ENCODE assay signal across 1 fruit fly cellular context in genomic region chr3L:16803708-16804350, dm6.
A peak's percentile ranks its signal among the peaks of the same experiment; 100 is the strongest.
TF ChIP-seq lines count a peak whose summit lies in the region.

No protein-coding gene starts in this region.

TF ChIP-seq in whole organism, embryonic, 481 proteins besides CTCF, POLR2A, EP300 and RAD21 (continued from another document):
- no peak for TF ChIP-seq lov (optimal IDR thresholded peaks at IDR 0.05; lab: Kevin White, UChicago)
- peak; percentile 69; the same call in 1 of the 3 replicates for TF ChIP-seq lov (GFP tag; IDR thresholded peaks at IDR 0.05; lab: Robert Waterston, UW)
- TF ChIP-seq bsh (GFP tag; optimal IDR thresholded peaks at IDR 0.05; lab: Kevin White, UChicago), result peak in 1 of 2 experiments; percentile 42
- TF ChIP-seq CG2678 (tag; optimal IDR thresholded peaks at IDR 0.05; lab: Kevin White, UChicago), result peak; percentile 77
- TF ChIP-seq Rfx (GFP tag; IDR thresholded peaks at IDR 0.05; lab: Robert Waterston, UW), result peak; percentile 51; the same call in 1 of the 2 replicates
- TF ChIP-seq salm (tag; optimal IDR thresholded peaks at IDR 0.05; lab: Kevin White, UChicago), result peak; percentile 32
- peak; percentile 58 for TF ChIP-seq Asciz (GFP tag; optimal IDR thresholded peaks at IDR 0.05; lab: Kevin White, UChicago)
- TF ChIP-seq Sox102F (GFP tag; optimal IDR thresholded peaks at IDR 0.05; lab: Kevin White, UChicago), result no peak
- peak; percentile 48 for TF ChIP-seq onecut (GFP tag; IDR thresholded peaks at IDR 0.05; lab: Robert Waterston, UW)
- TF ChIP-seq cad (GFP tag; optimal IDR thresholded peaks at IDR 0.05; lab: Kevin White, UChicago), result peak; percentile 59
- peak; percentile 63 for TF ChIP-seq corto (GFP tag; optimal IDR thresholded peaks at IDR 0.05; lab: Kevin White, UChicago)
- TF ChIP-seq CG31441 (GFP tag; IDR thresholded peaks at IDR 0.05; lab: Robert Waterston, UW), result peak; percentile 54
- TF ChIP-seq gcm (GFP tag; optimal IDR thresholded peaks at IDR 0.05; lab: Kevin White, UChicago), result peak; percentile 38
- peak; percentile 47; the same call in 1 of the 3 replicates for TF ChIP-seq Dbx (GFP tag; IDR thresholded peaks at IDR 0.05; lab: Robert Waterston, UW)
- peak; percentile 6 for TF ChIP-seq CG17186 (GFP tag; optimal IDR thresholded peaks at IDR 0.05; lab: Kevin White, UChicago)
- TF ChIP-seq CG6254 (GFP tag; optimal IDR thresholded peaks at IDR 0.05; lab: Kevin White, UChicago), result peak; percentile 66
- peak; percentile 60 for TF ChIP-seq sqz (GFP tag; optimal IDR thresholded peaks at IDR 0.05; lab: Kevin White, UChicago)
- peak; percentile 30; the same call in 1 of the 2 replicates for TF ChIP-seq CG3847 (GFP tag; IDR thresholded peaks at IDR 0.05; lab: Robert Waterston, UW)
- peak; percentile 36 for TF ChIP-seq HmgZ (tag; optimal IDR thresholded peaks at IDR 0.05; lab: Kevin White, UChicago)
- TF ChIP-seq sd (tag; optimal IDR thresholded peaks at IDR 0.05; lab: Kevin White, UChicago), result peak; percentile 43
- TF ChIP-seq CG18599 (GFP tag; optimal IDR thresholded peaks at IDR 0.05; lab: Kevin White, UChicago), result peak; percentile 50
- TF ChIP-seq wek (GFP tag; optimal IDR thresholded peaks at IDR 0.05; lab: Kevin White, UChicago), result peak; percentile 37
- peak; percentile 44 for TF ChIP-seq Fer2 (tag; optimal IDR thresholded peaks at IDR 0.05; lab: Kevin White, UChicago)
- TF ChIP-seq HHEX (GFP tag; optimal IDR thresholded peaks at IDR 0.05; lab: Kevin White, UChicago), result peak; percentile 59
- peak; percentile 19 for TF ChIP-seq kni (GFP tag; optimal IDR thresholded peaks at IDR 0.05; lab: Kevin White, UChicago)
- TF ChIP-seq CG34376 (GFP tag; optimal IDR thresholded peaks at IDR 0.05; lab: Kevin White, UChicago), result peak; percentile 75
- TF ChIP-seq btn (GFP tag; optimal IDR thresholded peaks at IDR 0.05; lab: Kevin White, UChicago), result peak; percentile 24
- TF ChIP-seq CG8388 (GFP tag; optimal IDR thresholded peaks at IDR 0.05; lab: Kevin White, UChicago), result peak; percentile 32
- TF ChIP-seq dpn (GFP tag; optimal IDR thresholded peaks at IDR 0.05; lab: Kevin White, UChicago), result no peak
- TF ChIP-seq CG15514 (GFP tag; optimal IDR thresholded peaks at IDR 0.05; lab: Kevin White, UChicago), result peak; percentile 53
- peak; percentile 76 for TF ChIP-seq CG13894 (tag; optimal IDR thresholded peaks at IDR 0.05; lab: Kevin White, UChicago)
- peak; percentile 27 for TF ChIP-seq Fer3 (tag; optimal IDR thresholded peaks at IDR 0.05; lab: Kevin White, UChicago)
- 0 out of 3 replicates have a peak, but pooled peaks have one; percentile 24 for TF ChIP-seq dysf (GFP tag; IDR thresholded peaks at IDR 0.05; lab: Robert Waterston, UW)
- 0 out of 2 replicates have a peak, but pooled peaks have one; percentile 29 for TF ChIP-seq CG14441 (GFP tag; IDR thresholded peaks at IDR 0.05; lab: Robert Waterston, UW)
- TF ChIP-seq Hr51 (GFP tag; optimal IDR thresholded peaks at IDR 0.05; lab: Kevin White, UChicago), result peak in 1 of 2 experiments; percentile 60
- peak; percentile 75 for TF ChIP-seq cwo (GFP tag; optimal IDR thresholded peaks at IDR 0.05; lab: Kevin White, UChicago)
- no peak for TF ChIP-seq CG30403 (GFP tag; optimal IDR thresholded peaks at IDR 0.05; lab: Kevin White, UChicago)
- peak; percentile 38 for TF ChIP-seq CG18262 (tag; optimal IDR thresholded peaks at IDR 0.05; lab: Kevin White, UChicago)
- peak; percentile 85 for TF ChIP-seq CG12071 (GFP tag; optimal IDR thresholded peaks at IDR 0.05; lab: Kevin White, UChicago)
- peak; percentile 23 for TF ChIP-seq CG8281 (tag; optimal IDR thresholded peaks at IDR 0.05; lab: Kevin White, UChicago)
- no peak for TF ChIP-seq ind (GFP tag; optimal IDR thresholded peaks at IDR 0.05; lab: Kevin White, UChicago)
- TF ChIP-seq ftz-f1 (GFP tag; optimal IDR thresholded peaks at IDR 0.05; lab: Kevin White, UChicago), result peak; percentile 7
- peak; percentile 63 for TF ChIP-seq Vsx1 (GFP tag; optimal IDR thresholded peaks at IDR 0.05; lab: Kevin White, UChicago)
- peak; percentile 61 for TF ChIP-seq rib (GFP tag; IDR thresholded peaks at IDR 0.05; lab: Robert Waterston, UW)
- TF ChIP-seq CG8290 (GFP tag; optimal IDR thresholded peaks at IDR 0.05; lab: Kevin White, UChicago), result no peak
- TF ChIP-seq CG8290 (tag; optimal IDR thresholded peaks at IDR 0.05; lab: Kevin White, UChicago), result peak in 1 of 2 experiments; percentile 55
- TF ChIP-seq stc (GFP tag; IDR thresholded peaks at IDR 0.05; lab: Robert Waterston, UW), result peak; percentile 31; the same call in 1 of the 2 replicates
- TF ChIP-seq NC2β (GFP tag; optimal IDR thresholded peaks at IDR 0.05; lab: Kevin White, UChicago), result no peak
- no peak for TF ChIP-seq jumu (GFP tag; optimal IDR thresholded peaks at IDR 0.05; lab: Kevin White, UChicago)
- TF ChIP-seq CG9817 (tag; optimal IDR thresholded peaks at IDR 0.05; lab: Kevin White, UChicago), result peak; percentile 10
- peak; percentile 30; the same call in 1 of the 2 replicates for TF ChIP-seq Xrp1 (GFP tag; IDR thresholded peaks at IDR 0.05; lab: Robert Waterston, UW)
- TF ChIP-seq D19A (tag; optimal IDR thresholded peaks at IDR 0.05; lab: Kevin White, UChicago), result peak; percentile 16
- no peak for TF ChIP-seq E2f2 (GFP tag; IDR thresholded peaks at IDR 0.05; lab: Robert Waterston, UW)
- no peak for TF ChIP-seq phol (tag; optimal IDR thresholded peaks at IDR 0.05; lab: Kevin White, UChicago)
- TF ChIP-seq Pdp1 (GFP tag; optimal IDR thresholded peaks at IDR 0.05; lab: Kevin White, UChicago), result peak in 1 of 2 experiments; percentile 54
- TF ChIP-seq Blimp-1 (GFP tag; optimal IDR thresholded peaks at IDR 0.05; lab: Kevin White, UChicago), result peak; percentile 4
- TF ChIP-seq CG8478 (optimal IDR thresholded peaks at IDR 0.05; lab: Kevin White, UChicago), result no peak
- peak; percentile 93 for TF ChIP-seq Med (GFP tag; lab: Kevin White, UChicago)
- 0 out of 2 replicates have a peak, but pooled peaks have one; percentile 10 for TF ChIP-seq CG4360 (GFP tag; IDR thresholded peaks at IDR 0.05; lab: Robert Waterston, UW)
- TF ChIP-seq nerfin-1 (tag; optimal IDR thresholded peaks at IDR 0.05; lab: Kevin White, UChicago), result peak; percentile 29
- no peak for TF ChIP-seq CG15696 (tag; optimal IDR thresholded peaks at IDR 0.05; lab: Kevin White, UChicago)
- peak; percentile 34 for TF ChIP-seq Fer1 (GFP tag; optimal IDR thresholded peaks at IDR 0.05; lab: Kevin White, UChicago)
- no peak for TF ChIP-seq chif (GFP tag; optimal IDR thresholded peaks at IDR 0.05; lab: Kevin White, UChicago)
- TF ChIP-seq run (tag; optimal IDR thresholded peaks at IDR 0.05; lab: Kevin White, UChicago), result peak; percentile 27
- TF ChIP-seq sc (optimal IDR thresholded peaks at IDR 0.05; lab: Kevin White, UChicago), result no peak
- no peak for TF ChIP-seq sc (GFP tag; optimal IDR thresholded peaks at IDR 0.05; lab: Kevin White, UChicago)
- peak; percentile 2 for TF ChIP-seq Meics (GFP tag; optimal IDR thresholded peaks at IDR 0.05; lab: Kevin White, UChicago)
- TF ChIP-seq org-1 (GFP tag; optimal IDR thresholded peaks at IDR 0.05; lab: Kevin White, UChicago), result no peak
- TF ChIP-seq fd64A (GFP tag; optimal IDR thresholded peaks at IDR 0.05; lab: Kevin White, UChicago), result peak; percentile 66
- TF ChIP-seq zen2 (GFP tag; IDR thresholded peaks at IDR 0.05; lab: Robert Waterston, UW; ENCODE audit: partially characterized antibody), result no peak
- no peak for TF ChIP-seq CG18619 (GFP tag; optimal IDR thresholded peaks at IDR 0.05; lab: Kevin White, UChicago)
- peak; percentile 46 for TF ChIP-seq kah (GFP tag; optimal IDR thresholded peaks at IDR 0.05; lab: Kevin White, UChicago)
- no peak for TF ChIP-seq pan (optimal IDR thresholded peaks at IDR 0.05; lab: Kevin White, UChicago)
- TF ChIP-seq pan (GFP tag; optimal IDR thresholded peaks at IDR 0.05 in 1 of 2, IDR thresholded peaks at IDR 0.05 in 1 of 2), result peak in 1 of 2 experiments; percentile 40
- TF ChIP-seq sr (GFP tag; IDR thresholded peaks at IDR 0.05; lab: Robert Waterston, UW), result peak; percentile 40; the same call in 1 of the 3 replicates
- peak; percentile 40 for TF ChIP-seq CG15269 (tag; optimal IDR thresholded peaks at IDR 0.05; lab: Kevin White, UChicago)
- TF ChIP-seq CG17568 (GFP tag; optimal IDR thresholded peaks at IDR 0.05; lab: Kevin White, UChicago), result peak; percentile 55
- peak; percentile 6 for TF ChIP-seq gem (tag; optimal IDR thresholded peaks at IDR 0.05; lab: Kevin White, UChicago)
- TF ChIP-seq br (optimal IDR thresholded peaks at IDR 0.05; lab: Kevin White, UChicago), result no peak
- TF ChIP-seq Hr78 (GFP tag; optimal IDR thresholded peaks at IDR 0.05; lab: Kevin White, UChicago), result peak in 1 of 2 experiments; percentile 87
- TF ChIP-seq mirr (GFP tag; optimal IDR thresholded peaks at IDR 0.05; lab: Kevin White, UChicago), result peak; percentile 84
- peak; percentile 18 for TF ChIP-seq CG2875 (GFP tag; optimal IDR thresholded peaks at IDR 0.05; lab: Kevin White, UChicago)
- peak; percentile 27 for TF ChIP-seq grn (GFP tag; optimal IDR thresholded peaks at IDR 0.05; lab: Kevin White, UChicago)
- TF ChIP-seq eve (GFP tag; optimal IDR thresholded peaks at IDR 0.05; lab: Kevin White, UChicago), result no peak
- TF ChIP-seq sug (tag; optimal IDR thresholded peaks at IDR 0.05; lab: Kevin White, UChicago), result peak; percentile 96
- TF ChIP-seq sens-2 (GFP tag; IDR thresholded peaks at IDR 0.05; lab: Robert Waterston, UW), result peak; percentile 66; the same call in 1 of the 2 replicates
- TF ChIP-seq Nf-YA (GFP tag; IDR thresholded peaks at IDR 0.05; lab: Robert Waterston, UW), result peak; percentile 39; the same call in 1 of the 2 replicates
- peak; percentile 56 for TF ChIP-seq CG11504 (tag; optimal IDR thresholded peaks at IDR 0.05; lab: Kevin White, UChicago)
- TF ChIP-seq bcd (GFP tag; optimal IDR thresholded peaks at IDR 0.05; lab: Kevin White, UChicago), result peak; percentile 8
- no peak for TF ChIP-seq esg (GFP tag; conservative IDR thresholded peaks at IDR 0.05; lab: Robert Waterston, UW)
- TF ChIP-seq PHDP (tag; optimal IDR thresholded peaks at IDR 0.05; lab: Kevin White, UChicago), result peak; percentile 46
- TF ChIP-seq CG12769 (tag; optimal IDR thresholded peaks at IDR 0.05; lab: Kevin White, UChicago), result peak; percentile 19
- no peak for TF ChIP-seq CG16863 (GFP tag; optimal IDR thresholded peaks at IDR 0.05; lab: Kevin White, UChicago)
- no peak for TF ChIP-seq CG12659 (GFP tag; optimal IDR thresholded peaks at IDR 0.05; lab: Kevin White, UChicago)
- peak; percentile 69 for TF ChIP-seq crol (GFP tag; IDR thresholded peaks at IDR 0.05; lab: Robert Waterston, UW)
- no peak for TF ChIP-seq tgo (GFP tag; IDR thresholded peaks at IDR 0.05; lab: Robert Waterston, UW)
- peak; percentile 71 for TF ChIP-seq CG3281 (GFP tag; optimal IDR thresholded peaks at IDR 0.05; lab: Kevin White, UChicago)
- peak; percentile 47; the same call in 1 of the 2 replicates for TF ChIP-seq CG11696 (GFP tag; IDR thresholded peaks at IDR 0.05; lab: Robert Waterston, UW)
- no peak for TF ChIP-seq CG11085 (GFP tag; IDR thresholded peaks at IDR 0.05; lab: Robert Waterston, UW)
- 0 out of 2 replicates have a peak, but pooled peaks have one; percentile 15 for TF ChIP-seq ara (GFP tag; IDR thresholded peaks at IDR 0.05; lab: Robert Waterston, UW)
- no peak for TF ChIP-seq CG3838 (GFP tag; optimal IDR thresholded peaks at IDR 0.05; lab: Kevin White, UChicago)
- peak; percentile 66 for TF ChIP-seq unpg (GFP tag; optimal IDR thresholded peaks at IDR 0.05; lab: Kevin White, UChicago)
- TF ChIP-seq CG10274 (GFP tag; optimal IDR thresholded peaks at IDR 0.05; lab: Kevin White, UChicago), result peak; percentile 9
- no peak for TF ChIP-seq sima (GFP tag; optimal IDR thresholded peaks at IDR 0.05; lab: Kevin White, UChicago)
- peak; percentile 61 for TF ChIP-seq dmrt99B (tag; optimal IDR thresholded peaks at IDR 0.05; lab: Kevin White, UChicago)
- TF ChIP-seq CHES-1-like (GFP tag; optimal IDR thresholded peaks at IDR 0.05; lab: Kevin White, UChicago), result no peak
- no peak for TF ChIP-seq CG13424 (tag; optimal IDR thresholded peaks at IDR 0.05; lab: Kevin White, UChicago)
- TF ChIP-seq CG6791 (GFP tag; IDR thresholded peaks at IDR 0.05; lab: Robert Waterston, UW; ENCODE audit: partially characterized antibody), result no peak
- peak; percentile 46; the same call in 1 of the 2 replicates for TF ChIP-seq Awh (GFP tag; IDR thresholded peaks at IDR 0.05; lab: Robert Waterston, UW)
- TF ChIP-seq Ets97D (GFP tag; optimal IDR thresholded peaks at IDR 0.05; lab: Kevin White, UChicago), result no peak
- TF ChIP-seq ATbp (GFP tag; optimal IDR thresholded peaks at IDR 0.05; lab: Kevin White, UChicago), result peak; percentile 67
- no peak for TF ChIP-seq CG14710 (tag; optimal IDR thresholded peaks at IDR 0.05; lab: Kevin White, UChicago)
- TF ChIP-seq trh (GFP tag; optimal IDR thresholded peaks at IDR 0.05; lab: Kevin White, UChicago), result no peak
- peak; percentile 72 for TF ChIP-seq lab (GFP tag; optimal IDR thresholded peaks at IDR 0.05; lab: Kevin White, UChicago)
- TF ChIP-seq nmo (GFP tag; optimal IDR thresholded peaks at IDR 0.05; lab: Kevin White, UChicago), result peak; percentile 11
- TF ChIP-seq Gsc (GFP tag; IDR thresholded peaks at IDR 0.05; lab: Robert Waterston, UW), result no peak
- peak; percentile 68 for TF ChIP-seq MTF-1 (GFP tag; optimal IDR thresholded peaks at IDR 0.05; lab: Kevin White, UChicago; ENCODE audit: borderline replicate concordance)
- peak; percentile 5 for TF ChIP-seq trem (tag; optimal IDR thresholded peaks at IDR 0.05; lab: Kevin White, UChicago)
- peak; percentile 62 for TF ChIP-seq Ets65A (GFP tag; lab: Kevin White, UChicago)
- no peak for TF ChIP-seq Drgx (GFP tag; IDR thresholded peaks at IDR 0.05; lab: Robert Waterston, UW)
- no peak for TF ChIP-seq slp2 (GFP tag; optimal IDR thresholded peaks at IDR 0.05; lab: Kevin White, UChicago)
- no peak for TF ChIP-seq slbo (GFP tag; IDR thresholded peaks at IDR 0.05; lab: Robert Waterston, UW)
- peak; percentile 38 for TF ChIP-seq CG10979 (tag; optimal IDR thresholded peaks at IDR 0.05; lab: Kevin White, UChicago)
- peak; percentile 66 for TF ChIP-seq schlank (tag; optimal IDR thresholded peaks at IDR 0.05; lab: Kevin White, UChicago)
- peak; percentile 41; the same call in 1 of the 2 replicates for TF ChIP-seq CG5953 (GFP tag; IDR thresholded peaks at IDR 0.05; lab: Robert Waterston, UW)
- 0 out of 3 replicates have a peak, but pooled peaks have one; percentile 46 for TF ChIP-seq CG11456 (GFP tag; IDR thresholded peaks at IDR 0.05; lab: Robert Waterston, UW)
- TF ChIP-seq CG10462 (GFP tag; optimal IDR thresholded peaks at IDR 0.05; lab: Kevin White, UChicago), result no peak
- peak; percentile 25 for TF ChIP-seq CG6854 (GFP tag; optimal IDR thresholded peaks at IDR 0.05; lab: Kevin White, UChicago)
- 0 out of 2 replicates have a peak, but pooled peaks have one; percentile 28 for TF ChIP-seq CG11247 (GFP tag; IDR thresholded peaks at IDR 0.05; lab: Robert Waterston, UW)
- TF ChIP-seq CG13296 (GFP tag; optimal IDR thresholded peaks at IDR 0.05; lab: Kevin White, UChicago), result peak; percentile 76
TF ChIP-seq in whole organism, embryonic: peak in this region for 136.
